Worm (Caenorhabditis elegans): ENCODE data around the gene H34I24.2.
A peak's percentile ranks its signal among the peaks of the same experiment; 100 is the strongest.

The H34I24.2 gene

ce11 chrIII:2869033-2869432, 27.2 kb downstream of the H34I24.2 start:
- no peak for TF ChIP-seq unc-39 (tag; optimal IDR thresholded peaks at IDR 0.05)
- no peak for TF ChIP-seq elt-1 (tag; optimal IDR thresholded peaks at IDR 0.05; ENCODE audit: borderline replicate concordance, insufficient read depth)
- no peak for TF ChIP-seq bed-3 (GFP tag; optimal IDR thresholded peaks at IDR 0.05)
- no peak for TF ChIP-seq mls-2 (tag; optimal IDR thresholded peaks at IDR 0.05)
- TF ChIP-seq unc-62 (GFP tag; optimal IDR thresholded peaks at IDR 0.05): no peak
- TF ChIP-seq lin-13 (tag; optimal IDR thresholded peaks at IDR 0.05): no peak
- no peak for TF ChIP-seq nhr-28 (tag; optimal IDR thresholded peaks at IDR 0.05)
- no peak for TF ChIP-seq blmp-1 (tag; optimal IDR thresholded peaks at IDR 0.05)
- TF ChIP-seq hlh-1 (tag; optimal IDR thresholded peaks at IDR 0.05): no peak

- TF ChIP-seq ceh-43 (GFP tag; optimal IDR thresholded peaks at IDR 0.05): no peak
- no peak for TF ChIP-seq tbx-8 (GFP tag; optimal IDR thresholded peaks at IDR 0.05)
- TF ChIP-seq unc-39 (tag; optimal IDR thresholded peaks at IDR 0.05): no peak
- TF ChIP-seq blmp-1 (tag; optimal IDR thresholded peaks at IDR 0.05): no peak
- TF ChIP-seq mab-5 (tag; optimal IDR thresholded peaks at IDR 0.05): no peak
- TF ChIP-seq ztf-11 (tag; optimal IDR thresholded peaks at IDR 0.05): no peak
Measured at ce11 chrIII:2869512-2869911, 27.7 kb downstream of the H34I24.2 start.

- no peak for TF ChIP-seq nhr-28 (tag; optimal IDR thresholded peaks at IDR 0.05)
- no peak for TF ChIP-seq snpc-4 (tag; optimal IDR thresholded peaks at IDR 0.05)
- no peak for TF ChIP-seq elt-3 (tag; optimal IDR thresholded peaks at IDR 0.05)
- no peak for TF ChIP-seq mep-1 (tag; optimal IDR thresholded peaks at IDR 0.05)
Measured at ce11 chrIII:2870228-2870627, 28.4 kb downstream of the H34I24.2 start.

ce11 chrIII:2871817-2872216, 30.0 kb downstream of the H34I24.2 start:
- no peak for TF ChIP-seq lsy-2 (tag; optimal IDR thresholded peaks at IDR 0.05)
- TF ChIP-seq unc-120 (tag; optimal IDR thresholded peaks at IDR 0.05; ENCODE audit: poor library complexity, severe bottlenecking): no peak
- no peak for TF ChIP-seq flh-1 (GFP tag; optimal IDR thresholded peaks at IDR 0.05)
- no peak for TF ChIP-seq elt-3 (tag; optimal IDR thresholded peaks at IDR 0.05)
- TF ChIP-seq mls-2 (tag; optimal IDR thresholded peaks at IDR 0.05): no peak
- TF ChIP-seq ceh-43 (GFP tag; optimal IDR thresholded peaks at IDR 0.05): no peak
- no peak for TF ChIP-seq tbx-8 (GFP tag; optimal IDR thresholded peaks at IDR 0.05)
- peak; percentile 21 for TF ChIP-seq ham-2 (GFP tag; optimal IDR thresholded peaks at IDR 0.05)
- TF ChIP-seq bed-3 (GFP tag; optimal IDR thresholded peaks at IDR 0.05): no peak
- TF ChIP-seq mab-5 (tag; optimal IDR thresholded peaks at IDR 0.05): no peak
- TF ChIP-seq elt-1 (tag; optimal IDR thresholded peaks at IDR 0.05; ENCODE audit: borderline replicate concordance, insufficient read depth): no peak
- TF ChIP-seq blmp-1 (tag; optimal IDR thresholded peaks at IDR 0.05): no peak
- TF ChIP-seq pha-4 (tag; optimal IDR thresholded peaks at IDR 0.05): peak; percentile 20
- TF ChIP-seq nhr-2 (tag; optimal IDR thresholded peaks at IDR 0.05): no peak
- peak; percentile 19 for TF ChIP-seq drap-1 (GFP tag; optimal IDR thresholded peaks at IDR 0.05)
- no peak for TF ChIP-seq M03D4.4 (tag; optimal IDR thresholded peaks at IDR 0.05)
- TF ChIP-seq sptf-1 (tag; optimal IDR thresholded peaks at IDR 0.05): peak; percentile 34
- no peak for TF ChIP-seq nhr-28 (tag; optimal IDR thresholded peaks at IDR 0.05)
- TF ChIP-seq nhr-12 (tag; optimal IDR thresholded peaks at IDR 0.05): no peak
- no peak for TF ChIP-seq ztf-11 (tag; optimal IDR thresholded peaks at IDR 0.05)
- TF ChIP-seq snpc-4 (tag; optimal IDR thresholded peaks at IDR 0.05): no peak
- no peak for TF ChIP-seq ceh-83 (GFP tag; optimal IDR thresholded peaks at IDR 0.05)
- peak; percentile 4 for TF ChIP-seq unc-62 (GFP tag; optimal IDR thresholded peaks at IDR 0.05)
- no peak for TF ChIP-seq ceh-39 (tag; optimal IDR thresholded peaks at IDR 0.05)
- peak; percentile 7 for TF ChIP-seq cnd-1 (tag; optimal IDR thresholded peaks at IDR 0.05)
- TF ChIP-seq zip-8 (tag; optimal IDR thresholded peaks at IDR 0.05): no peak
- TF ChIP-seq mep-1 (tag; optimal IDR thresholded peaks at IDR 0.05): no peak
- TF ChIP-seq nhr-76 (tag; optimal IDR thresholded peaks at IDR 0.05): no peak
- TF ChIP-seq unc-39 (tag; optimal IDR thresholded peaks at IDR 0.05): no peak
- no peak for TF ChIP-seq nhr-237 (tag; optimal IDR thresholded peaks at IDR 0.05)
- TF ChIP-seq lin-13 (tag; optimal IDR thresholded peaks at IDR 0.05): peak; percentile 15
- no peak for TF ChIP-seq lin-32 (GFP tag; optimal IDR thresholded peaks at IDR 0.05)
- TF ChIP-seq sem-2 (GFP tag; optimal IDR thresholded peaks at IDR 0.05): no peak
- TF ChIP-seq hlh-1 (tag; optimal IDR thresholded peaks at IDR 0.05): no peak
- no peak for TF ChIP-seq ces-1 (GFP tag; optimal IDR thresholded peaks at IDR 0.05)

Measured in whole organism, mixed stage, embryonic.